Worm (Caenorhabditis elegans) whole organism, mixed stage, embryonic: ENCODE measurements around the gene pfd-2.

Experiments
- ceh-43 ChIP-seq: fragments of 200-800 bp; sonication (Bioruptor generic); optimal IDR thresholded peaks from 2 replicates; lab custom pipeline; 2018; ENCODE audit warnings: mild to moderate bottlenecking, missing genetic modification characterization, moderate library complexity, missing compliant biosample characterization
- cnd-1 ChIP-seq: fragments of 200-800 bp; sonication (Bioruptor generic); optimal IDR thresholded peaks from 2 replicates; lab custom pipeline; 2018; ENCODE audit warnings: mild to moderate bottlenecking, missing genetic modification characterization, missing compliant biosample characterization
- ham-2 ChIP-seq: fragments of 200-800 bp; sonication (Bioruptor generic); optimal IDR thresholded peaks from 2 replicates; lab custom pipeline; 2018; ENCODE audit warnings: mild to moderate bottlenecking, missing genetic modification characterization, missing compliant biosample characterization
- lin-13 ChIP-seq: fragments of 150-350 bp; optimal IDR thresholded peaks from 2 replicates; lab custom pipeline; 2014; ENCODE audit warnings: missing biosample characterization, missing genetic modification characterization
- mab-5 ChIP-seq: fragments of 150-350 bp; optimal IDR thresholded peaks from 2 replicates; lab custom pipeline; 2014; ENCODE audit warnings: missing biosample characterization, missing genetic modification characterization
- nhr-2 ChIP-seq: fragments of 150-350 bp; optimal IDR thresholded peaks from 2 replicates; lab custom pipeline; 2014; ENCODE audit warnings: missing biosample characterization, missing genetic modification characterization
- nhr-28 ChIP-seq: fragments of 150-350 bp; optimal IDR thresholded peaks from 2 replicates; lab custom pipeline; 2014; ENCODE audit warnings: missing biosample characterization, missing genetic modification characterization
- unc-39 ChIP-seq: fragments of 150-350 bp; optimal IDR thresholded peaks from 2 replicates; lab custom pipeline; 2014; ENCODE audit warnings: missing biosample characterization, missing genetic modification characterization
- unc-62 ChIP-seq: fragments of 150-350 bp; optimal IDR thresholded peaks from 2 replicates; lab custom pipeline; 2014; ENCODE audit warnings: missing biosample characterization, missing genetic modification reagents, missing genetic modification characterization
- ztf-11 ChIP-seq: fragments of 150-350 bp; optimal IDR thresholded peaks from 2 replicates; lab custom pipeline; 2014; ENCODE audit warnings: missing biosample characterization, missing genetic modification characterization

DNA sequence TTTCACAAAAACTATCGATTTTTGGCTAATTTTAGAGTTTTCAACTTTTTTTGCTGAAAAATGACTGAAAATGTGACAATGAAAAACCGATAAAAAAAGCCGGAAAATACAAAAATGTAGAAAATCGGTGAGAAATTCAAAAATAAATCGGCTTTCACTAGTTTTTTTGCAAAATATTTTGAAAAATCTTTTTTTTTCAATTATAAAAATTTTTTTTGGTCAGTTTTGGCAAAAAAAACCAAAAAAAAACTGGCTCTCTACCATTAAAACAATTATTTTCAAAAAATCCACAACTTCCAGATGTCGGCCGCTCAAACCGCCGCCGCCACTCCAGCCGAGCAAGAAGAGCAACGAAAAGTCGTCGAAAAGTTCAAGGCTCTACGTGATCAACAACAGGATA lies at the start of gene pfd-2:
- TF ChIP-seq unc-62 (GFP tag; lab: Kevin White, UChicago), result no peak
- TF ChIP-seq cnd-1 (tag; lab: Kevin White, UChicago), result no peak
- TF ChIP-seq unc-39 (tag; lab: Kevin White, UChicago), result no peak
- no peak for TF ChIP-seq ztf-11 (tag; lab: Kevin White, UChicago)
- no peak for TF ChIP-seq lin-13 (tag; lab: Kevin White, UChicago)
- TF ChIP-seq ceh-43, result no peak
- TF ChIP-seq nhr-28 (tag; lab: Kevin White, UChicago), result no peak
- no peak for TF ChIP-seq mab-5 (tag; lab: Kevin White, UChicago)
- TF ChIP-seq nhr-2 (tag; lab: Kevin White, UChicago), result no peak
- TF ChIP-seq ham-2, result no peak
